Worm (Caenorhabditis elegans) whole organism, early embryonic: Measurements from ENCODE around the gene F01F1.11.

Experiments
- ets-7 ChIP-seq: sonication (generic microtip); optimal IDR thresholded peaks from 2 replicates; lab custom pipeline; 2016; ENCODE audit warnings: missing genotype, missing genetic modification characterization, missing compliant biosample characterization
- hmbx-1 ChIP-seq: sonication (generic microtip); optimal IDR thresholded peaks from 2 replicates; lab custom pipeline; 2016; ENCODE audit warnings: mild to moderate bottlenecking, missing genetic modification characterization, missing compliant biosample characterization
- tbx-11 ChIP-seq: fragments of 200-800 bp; sonication (Bioruptor generic); IDR thresholded peaks from 2 replicates; pipeline ENCODE4 v1.3.6; 2022; ENCODE audit warnings: missing genetic modification characterization, missing compliant biosample characterization
- tra-4 ChIP-seq: sonication (generic microtip); optimal IDR thresholded peaks from 2 replicates; lab custom pipeline; 2017; ENCODE audit warnings: missing genetic modification characterization, missing compliant biosample characterization

ce11 chrIII:5875705-5876104, 4.0 kb upstream of the F01F1.11 start:
- TF ChIP-seq tbx-11 (GFP tag; lab: Robert Waterston, UW): no peak
- no peak for TF ChIP-seq hmbx-1
- TF ChIP-seq tra-4: no peak
- TF ChIP-seq ets-7 (tag; lab: Kevin White, UChicago): no peak
